Worm (Caenorhabditis elegans) whole organism, L4 larva: ENCODE data around the gene F36D4.5.
"Not testable (repeated sequence)": the region's sequence is repeated elsewhere in the genome, so short reads cannot be mapped to it uniquely, and the experiment has no call there.

Experiments
- dmd-6 ChIP-seq: fragments of 200-800 bp; sonication (Bioruptor generic); IDR thresholded peaks from 2 replicates; pipeline ENCODE4 v1.3.6; 2022; ENCODE audit warnings: missing genetic modification reagents, missing genetic modification characterization, missing compliant biosample characterization
- hif-1 ChIP-seq, 2 experiments: sonication (generic microtip); optimal IDR thresholded peaks; 2 replicates each; lab custom pipeline; 2016 to 2017; ENCODE audit warnings: missing compliant biosample characterization in 2 of 2, missing genetic modification characterization in 2 of 2, missing genetic modification reagents in 2 of 2, missing genotype in 2 of 2, mild to moderate bottlenecking in 1 of 2
- hlh-30 ChIP-seq: sonication (generic microtip); optimal IDR thresholded peaks from 2 replicates; lab custom pipeline; 2017; ENCODE audit warnings: antibody characterized with exemption, mild to moderate bottlenecking, missing genetic modification characterization, missing compliant biosample characterization; ENCODE audit not compliant: insufficient read depth
- lsy-2 ChIP-seq, 2 experiments: fragments of 150-350 bp in 1 of 2; sonication (generic microtip) in 1 of 2; optimal IDR thresholded peaks; 2 replicates each; lab custom pipeline; 2014 to 2017; ENCODE audit warnings: missing biosample characterization in 2 of 2, missing genetic modification characterization in 2 of 2
- mdl-1 ChIP-seq, 2 experiments: fragments of 150-350 bp in 1 of 2; sonication (generic microtip) in 1 of 2; optimal IDR thresholded peaks; 2 replicates each; lab custom pipeline; 2014 to 2017; ENCODE audit warnings: missing biosample characterization in 2 of 2, missing genetic modification characterization in 2 of 2
- nhr-11 ChIP-seq: fragments of 150-350 bp; optimal IDR thresholded peaks from 2 replicates; lab custom pipeline; 2014; ENCODE audit warnings: missing biosample characterization, missing genetic modification characterization
- pha-4 ChIP-seq, 2 experiments: fragments of 150-350 bp in 1 of 2; fragments of 200-800 bp in 1 of 2; sonication (Bioruptor generic) in 1 of 2; IDR thresholded peaks in 1 of 2; optimal IDR thresholded peaks in 1 of 2; 2 replicates each; pipeline versions ENCODE4 v1.3.6 to Lab custom; 2014 to 2022; ENCODE audit warnings: missing genetic modification characterization in 2 of 2, missing genetic modification reagents in 2 of 2, missing biosample characterization in 1 of 2, missing compliant biosample characterization in 1 of 2
- unc-62 ChIP-seq, 3 experiments: fragments of 150-350 bp in 1 of 3; sonication (generic microtip); optimal IDR thresholded peaks in 2 of 3; peaks in 1 of 3; 1 replicate in 1 of 3; 2 replicates in 2 of 3; lab custom pipeline; 2014 to 2017; ENCODE audit warnings: missing biosample characterization in 3 of 3, missing genetic modification characterization in 3 of 3, missing genetic modification reagents in 3 of 3, missing genotype in 1 of 3

ce11 chrV:9439315-9440002 lies 13.8 kb upstream of the F36D4.5 start, which contains the start of gene Y54B9A.1:
- peak; percentile 55 for TF ChIP-seq pha-4 (GFP tag; IDR thresholded peaks at IDR 0.05; lab: Robert Waterston, UW)
- not testable (repeated sequence) for TF ChIP-seq pha-4 (tag; optimal IDR thresholded peaks at IDR 0.05; lab: Kevin White, UChicago); nhr-11 (tag; lab: Kevin White, UChicago); mdl-1 (tag; optimal IDR thresholded peaks at IDR 0.05; lab: Kevin White, UChicago); dmd-6 (GFP tag; lab: Robert Waterston, UW); hif-1 (tag; optimal IDR thresholded peaks at IDR 0.05; lab: Kevin White, UChicago); lsy-2 (tag; optimal IDR thresholded peaks at IDR 0.05; lab: Kevin White, UChicago); hlh-30 (tag; lab: Kevin White, UChicago); unc-62 (GFP tag; optimal IDR thresholded peaks at IDR 0.05 in 1 of 2; lab: Kevin White, UChicago); unc-62 (tag; optimal IDR thresholded peaks at IDR 0.05; lab: Kevin White, UChicago)
